Fruit fly (Drosophila melanogaster) whole organism, embryonic: ENCODE results near the gene mthl1.

Source experiments
- ATbp ChIP-seq: fragments of 200-800 bp; sonication (Bioruptor generic); optimal IDR thresholded peaks from 2 replicates; lab custom pipeline; 2017; ENCODE audit warnings: missing biosample characterization, mild to moderate bottlenecking, missing genetic modification characterization, missing genetic modification reagents
- Awh ChIP-seq: fragments of 200-800 bp; sonication (Bioruptor generic); IDR thresholded peaks from 2 replicates; pipeline ENCODE4, ENCODE4 v1.3.6; 2022; ENCODE audit warnings: missing biosample characterization, missing genetic modification characterization
- Bgb ChIP-seq: fragments of 200-800 bp; sonication (Bioruptor generic); IDR thresholded peaks from 2 replicates; pipeline ENCODE4 v1.3.6; 2022; ENCODE audit warnings: missing biosample characterization, missing genetic modification characterization; ENCODE audit not compliant: partially characterized antibody
- BtbVII ChIP-seq: fragments of 200-800 bp; sonication (Bioruptor generic); optimal IDR thresholded peaks from 3 replicates; lab custom pipeline; 2017; ENCODE audit warnings: missing biosample characterization, mild to moderate bottlenecking, missing genetic modification characterization
- CG10462 ChIP-seq: fragments of 200-800 bp; sonication (Bioruptor generic); optimal IDR thresholded peaks from 2 replicates; lab custom pipeline; 2016; ENCODE audit warnings: missing biosample characterization, missing genetic modification characterization
- CG12071 ChIP-seq: fragments of 200-800 bp; sonication (Bioruptor generic); optimal IDR thresholded peaks from 3 replicates; lab custom pipeline; 2018; ENCODE audit warnings: missing biosample characterization, mild to moderate bottlenecking, missing genetic modification characterization
- CG12299 ChIP-seq: fragments of 200-800 bp; sonication (Bioruptor generic); optimal IDR thresholded peaks from 2 replicates; lab custom pipeline; 2018; ENCODE audit warnings: missing biosample characterization, mild to moderate bottlenecking, missing genetic modification characterization
- CG13296 ChIP-seq: fragments of 200-800 bp; sonication (Bioruptor generic); optimal IDR thresholded peaks from 3 replicates; lab custom pipeline; 2018; ENCODE audit warnings: missing biosample characterization, mild to moderate bottlenecking, missing genetic modification characterization
- CG14050 ChIP-seq: fragments of 200-800 bp; sonication (Bioruptor generic); IDR thresholded peaks from 3 replicates; pipeline ENCODE4 v1.3.6; 2022; ENCODE audit warnings: missing biosample characterization, missing genetic modification characterization
- CG14667 ChIP-seq: fragments of 200-800 bp; sonication (Bioruptor generic); IDR thresholded peaks from 2 replicates; pipeline ENCODE4 v1.3.6; 2022; ENCODE audit warnings: missing biosample characterization, missing genetic modification characterization
- CG14710 ChIP-seq: fragments of 200-800 bp; sonication (Bioruptor generic); optimal IDR thresholded peaks from 3 replicates; lab custom pipeline; 2019; ENCODE audit warnings: missing biosample characterization, mild to moderate bottlenecking, missing genetic modification characterization, moderate library complexity
- CG16863 ChIP-seq: fragments of 200-800 bp; sonication (Bioruptor generic); optimal IDR thresholded peaks from 3 replicates; lab custom pipeline; 2016; ENCODE audit warnings: missing biosample characterization, missing genetic modification characterization
- CG17359 ChIP-seq: fragments of 200-800 bp; sonication (Bioruptor generic); optimal IDR thresholded peaks from 3 replicates; lab custom pipeline; 2018; ENCODE audit warnings: missing biosample characterization, mild to moderate bottlenecking, missing genetic modification characterization, moderate library complexity
- CG17829 ChIP-seq: fragments of 200-800 bp; optimal IDR thresholded peaks from 2 replicates; lab custom pipeline; 2019; ENCODE audit warnings: missing biosample characterization, mild to moderate bottlenecking, missing genetic modification characterization, moderate library complexity
- CG2116 ChIP-seq: fragments of 200-800 bp; sonication (Bioruptor generic); optimal IDR thresholded peaks from 3 replicates; lab custom pipeline; 2018; ENCODE audit warnings: missing biosample characterization, mild to moderate bottlenecking, missing genetic modification characterization
- CG2678 ChIP-seq: fragments of 200-800 bp; sonication (Bioruptor generic); optimal IDR thresholded peaks from 3 replicates; lab custom pipeline; 2019; ENCODE audit warnings: missing biosample characterization, mild to moderate bottlenecking, missing genetic modification characterization, moderate library complexity
- CG2875 ChIP-seq: fragments of 200-800 bp; sonication (Bioruptor generic); optimal IDR thresholded peaks from 2 replicates; lab custom pipeline; 2017; ENCODE audit warnings: missing biosample characterization, mild to moderate bottlenecking, missing genetic modification characterization, missing genetic modification reagents
- CG34422 ChIP-seq: fragments of 200-800 bp; sonication (Bioruptor generic); IDR thresholded peaks from 3 replicates; pipeline ENCODE4 v1.3.6; 2022; ENCODE audit warnings: missing biosample characterization, missing genetic modification characterization
- CG3847 ChIP-seq: fragments of 200-800 bp; sonication (Bioruptor generic); IDR thresholded peaks from 2 replicates; pipeline ENCODE4 v1.3.6; 2022; ENCODE audit warnings: missing biosample characterization, missing genetic modification characterization
- CG6254 ChIP-seq: fragments of 200-800 bp; sonication (Bioruptor generic); optimal IDR thresholded peaks from 3 replicates; lab custom pipeline; 2017; ENCODE audit warnings: mild to moderate bottlenecking, missing biosample characterization, missing genetic modification reagents, missing genetic modification characterization
- CG7987 ChIP-seq: fragments of 200-800 bp; sonication (Bioruptor generic); optimal IDR thresholded peaks from 2 replicates; lab custom pipeline; 2018; ENCODE audit warnings: missing biosample characterization, mild to moderate bottlenecking, missing genetic modification characterization, moderate library complexity
- CG8290 ChIP-seq, 3 experiments: fragments of 200-800 bp; sonication (Bioruptor generic); optimal IDR thresholded peaks; 2 replicates each; lab custom pipeline; 2016 to 2019; ENCODE audit warnings: missing biosample characterization in 3 of 3, missing genetic modification characterization in 3 of 3, mild to moderate bottlenecking in 2 of 3, moderate library complexity in 1 of 3
- Camta ChIP-seq: fragments of 200-800 bp; sonication (Bioruptor generic); optimal IDR thresholded peaks from 2 replicates; lab custom pipeline; 2016; ENCODE audit warnings: missing biosample characterization, missing genetic modification characterization
- CoRest ChIP-seq: fragments of 200-800 bp; sonication (Bioruptor generic); optimal IDR thresholded peaks from 3 replicates; lab custom pipeline; 2018; ENCODE audit warnings: missing biosample characterization, mild to moderate bottlenecking, missing genetic modification characterization, moderate library complexity
- Dad ChIP-seq: fragments of 200-800 bp; sonication (Bioruptor generic); optimal IDR thresholded peaks from 3 replicates; lab custom pipeline; 2016; ENCODE audit warnings: missing biosample characterization, missing genetic modification characterization
- HLH54F ChIP-seq: fragments of 200-800 bp; sonication (Bioruptor generic); optimal IDR thresholded peaks from 3 replicates; lab custom pipeline; 2016; ENCODE audit warnings: missing biosample characterization, missing genetic modification characterization
- NFAT ChIP-seq: fragments of 200-800 bp; sonication (Bioruptor generic); IDR thresholded peaks from 2 replicates; pipeline ENCODE4 v1.3.6; 2022; ENCODE audit warnings: missing biosample characterization, missing genetic modification characterization
- Nf-YB ChIP-seq: fragments of 200-800 bp; sonication (Bioruptor generic); optimal IDR thresholded peaks from 3 replicates; lab custom pipeline; 2019; ENCODE audit warnings: missing biosample characterization, mild to moderate bottlenecking, missing genetic modification characterization, moderate library complexity
- Sin3A ChIP-seq: fragments of >200 bp; optimal IDR thresholded peaks from 2 replicates; lab custom pipeline; 2018
- Trl ChIP-seq, 3 experiments: fragments of >200 bp in 2 of 3; fragments of 200-800 bp in 1 of 3; sonication (Bioruptor generic) in 1 of 3; optimal IDR thresholded peaks; 2 replicates in 1 of 3; 3 replicates in 2 of 3; lab custom pipeline; 2016 to 2017; ENCODE audit warnings: missing biosample characterization in 1 of 3, missing genetic modification characterization in 1 of 3
- ac ChIP-seq: fragments of 200-800 bp; sonication (Bioruptor generic); optimal IDR thresholded peaks from 3 replicates; lab custom pipeline; 2017; ENCODE audit warnings: missing biosample characterization, mild to moderate bottlenecking, missing genetic modification characterization
- da ChIP-seq: fragments of 200-800 bp; sonication (Bioruptor generic); optimal IDR thresholded peaks from 2 replicates; lab custom pipeline; 2016; ENCODE audit warnings: missing biosample characterization, missing genetic modification characterization
- ems ChIP-seq: fragments of 200-800 bp; sonication (Bioruptor generic); optimal IDR thresholded peaks from 3 replicates; lab custom pipeline; 2016; ENCODE audit warnings: missing biosample characterization, missing genetic modification characterization
- gcm ChIP-seq: fragments of 200-800 bp; sonication (Bioruptor generic); optimal IDR thresholded peaks from 2 replicates; lab custom pipeline; 2019; ENCODE audit warnings: missing biosample characterization, mild to moderate bottlenecking, missing genetic modification characterization, moderate library complexity
- hth ChIP-seq: fragments of >200 bp; optimal IDR thresholded peaks from 2 replicates; lab custom pipeline; 2017; ENCODE audit warnings: inconsistent platforms
- jing ChIP-seq: fragments of 200-800 bp; sonication (Bioruptor generic); optimal IDR thresholded peaks from 2 replicates; lab custom pipeline; 2018; ENCODE audit warnings: missing biosample characterization, mild to moderate bottlenecking, missing genetic modification characterization
- jumu ChIP-seq: fragments of 200-800 bp; sonication (Bioruptor generic); optimal IDR thresholded peaks from 3 replicates; lab custom pipeline; 2016; ENCODE audit warnings: missing biosample characterization, missing genetic modification characterization
- lab ChIP-seq: fragments of 200-800 bp; sonication (Bioruptor generic); optimal IDR thresholded peaks from 3 replicates; lab custom pipeline; 2017; ENCODE audit warnings: missing biosample characterization, missing genetic modification characterization, mild to moderate bottlenecking, moderate library complexity, missing genetic modification reagents
- nerfin-1 ChIP-seq: fragments of 200-800 bp; sonication (Bioruptor generic); optimal IDR thresholded peaks from 3 replicates; lab custom pipeline; 2019; ENCODE audit warnings: missing biosample characterization, mild to moderate bottlenecking, missing genetic modification characterization, moderate library complexity
- psq ChIP-seq: fragments of 200-800 bp; sonication (Bioruptor generic); optimal IDR thresholded peaks from 2 replicates; lab custom pipeline; 2017; ENCODE audit warnings: missing biosample characterization, missing genetic modification characterization
- seq ChIP-seq: fragments of 200-800 bp; sonication (Bioruptor generic); IDR thresholded peaks from 2 replicates; pipeline ENCODE4 v1.3.6; 2022; ENCODE audit warnings: missing biosample characterization, missing genetic modification characterization
- ssp ChIP-seq: fragments of 200-800 bp; sonication (Bioruptor generic); IDR thresholded peaks from 2 replicates; pipeline ENCODE4 v1.3.6; 2022; ENCODE audit warnings: missing biosample characterization, missing genetic modification characterization
- trem ChIP-seq: fragments of 200-800 bp; optimal IDR thresholded peaks from 3 replicates; lab custom pipeline; 2019; ENCODE audit warnings: missing biosample characterization, mild to moderate bottlenecking, missing genetic modification characterization, moderate library complexity
- tup ChIP-seq: fragments of 200-800 bp; sonication (Bioruptor generic); optimal IDR thresholded peaks from 2 replicates; lab custom pipeline; 2016; ENCODE audit warnings: missing biosample characterization, mild to moderate bottlenecking, missing genetic modification characterization, moderate library complexity
- usp ChIP-seq: fragments of >200 bp; optimal IDR thresholded peaks from 2 replicates; lab custom pipeline; 2017; ENCODE audit warnings: missing biosample characterization, missing genetic modification characterization
- vvl ChIP-seq: fragments of 200-800 bp; sonication (Bioruptor generic); IDR thresholded peaks from 2 replicates; pipeline ENCODE4 v1.3.6; 2022; ENCODE audit warnings: missing biosample characterization, missing genetic modification characterization
- wek ChIP-seq: fragments of 200-800 bp; sonication (Bioruptor generic); optimal IDR thresholded peaks from 3 replicates; lab custom pipeline; 2018; ENCODE audit warnings: missing biosample characterization, mild to moderate bottlenecking, missing genetic modification characterization, moderate library complexity
- zf30C ChIP-seq: fragments of 200-800 bp; sonication (Bioruptor generic); optimal IDR thresholded peaks from 3 replicates; lab custom pipeline; 2018; ENCODE audit warnings: missing biosample characterization, mild to moderate bottlenecking, missing genetic modification characterization
- zfh1 ChIP-seq: fragments of 200-800 bp; sonication (Bioruptor generic); IDR thresholded peaks from 3 replicates; pipeline ENCODE4 v1.3.6; 2022; ENCODE audit warnings: missing biosample characterization, missing genetic modification characterization

Gene mthl1

dm6 chrX:16644535-16645131 lies 3.9 kb downstream of the mthl1 start (continued):
- TF ChIP-seq seq: peak; percentile 9; the same call in 1 of the 2 replicates
- no peak for TF ChIP-seq trem
- peak; percentile 64 for TF ChIP-seq CG2678 (tag; lab: Kevin White, UChicago)
- peak; percentile 7 for TF ChIP-seq CG10462 (GFP tag; lab: Kevin White, UChicago)
- peak; percentile 80 for TF ChIP-seq CG2875
- TF ChIP-seq usp: no peak
- TF ChIP-seq da (GFP tag; lab: Kevin White, UChicago): no peak
- no peak for TF ChIP-seq CG14667 (GFP tag; lab: Robert Waterston, UW)
- no peak for TF ChIP-seq Trl (optimal IDR thresholded peaks at IDR 0.05; lab: Kevin White, UChicago)
- no peak for TF ChIP-seq Trl (GFP tag; optimal IDR thresholded peaks at IDR 0.05; lab: Kevin White, UChicago)
- peak; percentile 48 for TF ChIP-seq CG12071 (GFP tag; lab: Kevin White, UChicago)
- no peak for TF ChIP-seq ssp (GFP tag; lab: Robert Waterston, UW)
- TF ChIP-seq hth (lab: Kevin White, UChicago): no peak
- TF ChIP-seq psq (GFP tag; lab: Kevin White, UChicago): no peak
- TF ChIP-seq Sin3A (lab: Kevin White, UChicago): no peak
- peak; percentile 34; the same call in 1 of the 3 replicates for TF ChIP-seq zfh1 (GFP tag; lab: Robert Waterston, UW)
- TF ChIP-seq CoRest (tag; lab: Kevin White, UChicago): peak; percentile 6
- peak; percentile 29; the same call in 2 of the 3 replicates for TF ChIP-seq CG14050 (GFP tag; lab: Robert Waterston, UW)
- peak; percentile 39 for TF ChIP-seq gcm (GFP tag; lab: Kevin White, UChicago)
- TF ChIP-seq CG17829 (tag; lab: Kevin White, UChicago): no peak
- peak; percentile 89 for TF ChIP-seq ATbp (GFP tag; lab: Kevin White, UChicago)
- peak; percentile 74 for TF ChIP-seq ac (GFP tag; lab: Kevin White, UChicago)
- TF ChIP-seq CG3847 (GFP tag; lab: Robert Waterston, UW): no peak
- peak; percentile 46 for TF ChIP-seq CG16863 (GFP tag; lab: Kevin White, UChicago)
- no peak for TF ChIP-seq ems (GFP tag; lab: Kevin White, UChicago)
- peak; percentile 55 for TF ChIP-seq CG13296
- peak; percentile 71 for TF ChIP-seq CG17359 (tag; lab: Kevin White, UChicago)
- TF ChIP-seq Bgb (GFP tag; lab: Robert Waterston, UW): no peak
- peak; percentile 75 for TF ChIP-seq Awh (GFP tag; lab: Robert Waterston, UW)
- TF ChIP-seq Dad (GFP tag; lab: Kevin White, UChicago): no peak
- TF ChIP-seq CG12299 (tag; lab: Kevin White, UChicago): no peak
- no peak for TF ChIP-seq nerfin-1 (tag; lab: Kevin White, UChicago)
- TF ChIP-seq CG8290 (GFP tag; optimal IDR thresholded peaks at IDR 0.05; lab: Kevin White, UChicago): peak; percentile 4
- peak; percentile 66 to 73 for TF ChIP-seq CG8290 (tag; optimal IDR thresholded peaks at IDR 0.05; lab: Kevin White, UChicago)
- no peak for TF ChIP-seq Camta (GFP tag; lab: Kevin White, UChicago)
- peak; percentile 39 for TF ChIP-seq CG2116 (GFP tag; lab: Kevin White, UChicago)
- no peak for TF ChIP-seq jing
- peak; percentile 53 for TF ChIP-seq CG7987 (GFP tag; lab: Kevin White, UChicago)
- TF ChIP-seq HLH54F: no peak
- TF ChIP-seq tup (GFP tag; lab: Kevin White, UChicago): no peak
- TF ChIP-seq NFAT: no peak
- TF ChIP-seq jumu (GFP tag; lab: Kevin White, UChicago): no peak
- TF ChIP-seq BtbVII (GFP tag; lab: Kevin White, UChicago): no peak
- peak; percentile 48 for TF ChIP-seq CG6254 (GFP tag; lab: Kevin White, UChicago)
- TF ChIP-seq wek (GFP tag; lab: Kevin White, UChicago): peak; percentile 78
- TF ChIP-seq CG14710: peak; percentile 41
- peak; percentile 55 for TF ChIP-seq lab (GFP tag; lab: Kevin White, UChicago)
- TF ChIP-seq zf30C: no peak
- TF ChIP-seq Nf-YB (GFP tag; lab: Kevin White, UChicago): peak; percentile 37
- TF ChIP-seq CG34422: 0 out of 3 replicates have a peak, but pooled peaks have one; percentile 14
- TF ChIP-seq vvl: 0 out of 2 replicates have a peak, but pooled peaks have one; percentile 10
